Worm (Caenorhabditis elegans) whole organism, late embryonic: ENCODE measurements around the gene tsp-16.

Experiments used
- ama-1 ChIP-seq: fragments of 150-350 bp; optimal IDR thresholded peaks from 2 replicates; lab custom pipeline; 2014
- ceh-31 ChIP-seq: sonication (generic microtip); optimal IDR thresholded peaks from 2 replicates; lab custom pipeline; 2016; ENCODE audit warnings: missing genetic modification characterization, missing compliant biosample characterization
- nhr-11 ChIP-seq: fragments of 150-350 bp; optimal IDR thresholded peaks from 2 replicates; lab custom pipeline; 2014; ENCODE audit warnings: missing biosample characterization, missing genetic modification characterization
- pat-9 ChIP-seq: fragments of 200-800 bp; sonication (Bioruptor generic); optimal IDR thresholded peaks from 2 replicates; lab custom pipeline; 2018; ENCODE audit warnings: mild to moderate bottlenecking, missing genetic modification characterization, moderate library complexity, missing compliant biosample characterization
- pha-4 ChIP-seq: fragments of 150-350 bp; optimal IDR thresholded peaks from 2 replicates; lab custom pipeline; 2018; ENCODE audit warnings: missing biosample characterization, missing genetic modification reagents, missing genetic modification characterization
- rnt-1 ChIP-seq: sonication (generic microtip); optimal IDR thresholded peaks from 2 replicates; lab custom pipeline; 2016; ENCODE audit warnings: missing genetic modification characterization, missing compliant biosample characterization
- unc-86 ChIP-seq: sonication (generic microtip); optimal IDR thresholded peaks from 2 replicates; lab custom pipeline; 2016; ENCODE audit warnings: missing genetic modification characterization, missing compliant biosample characterization

DNA sequence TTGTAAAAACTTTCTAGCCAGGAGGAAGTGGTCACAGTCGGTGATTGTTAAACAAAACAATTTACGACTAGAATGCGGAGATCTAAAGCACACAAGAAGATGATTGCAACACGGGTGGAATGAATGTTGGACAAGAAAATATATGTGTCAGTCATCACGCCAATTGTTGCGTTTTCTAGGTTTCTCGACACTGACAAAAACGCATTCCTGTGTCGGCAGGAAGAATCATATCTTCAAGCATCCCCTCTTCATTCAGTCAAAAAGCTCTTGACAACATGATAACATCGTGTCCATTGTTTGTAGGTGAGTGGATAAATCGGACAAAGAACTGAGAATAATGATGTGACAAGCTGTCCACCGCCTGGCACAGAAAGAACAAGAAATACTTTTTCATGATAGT lies 36.9 kb downstream of the tsp-16 start:
- TF ChIP-seq unc-86 (tag; lab: Kevin White, UChicago) (no peak), pha-4 (tag; lab: Kevin White, UChicago) (no peak), pat-9 (tag; lab: Kevin White, UChicago) (no peak), ceh-31 (tag; lab: Kevin White, UChicago) (no peak), nhr-11 (tag; lab: Kevin White, UChicago) (no peak), rnt-1 (no peak), ama-1 (lab: Kevin White, UChicago) (no peak)
